Worm (Caenorhabditis elegans) whole organism, L1 larva: ENCODE results near the gene nadk-2.
A peak's percentile ranks its signal among the peaks of the same experiment; 100 is the strongest.

ENCODE experiments used
- C04F5.9 ChIP-seq: sonication (generic microtip); optimal IDR thresholded peaks from 2 replicates; lab custom pipeline; 2016; ENCODE audit warnings: missing genetic modification characterization, missing compliant biosample characterization
- Y116A8C.19 ChIP-seq: sonication (generic microtip); optimal IDR thresholded peaks from 2 replicates; lab custom pipeline; 2016; ENCODE audit warnings: missing compliant biosample characterization, missing genetic modification characterization, borderline replicate concordance
- dsc-1 ChIP-seq: sonication (generic microtip); optimal IDR thresholded peaks from 2 replicates; lab custom pipeline; 2016; ENCODE audit warnings: mild to moderate bottlenecking, missing genetic modification characterization, missing compliant biosample characterization
- efl-1 ChIP-seq, 4 experiments: fragments of 150-350 bp; optimal IDR thresholded peaks in 3 of 4; peaks in 1 of 4; 1 replicate in 1 of 4; 2 replicates in 3 of 4; lab custom pipeline; 2014; ENCODE audit warnings: missing biosample characterization in 2 of 4, missing genetic modification characterization in 2 of 4, missing genetic modification reagents in 2 of 4
- egl-27 ChIP-seq, 2 experiments: fragments of 150-350 bp in 1 of 2; sonication (generic microtip); optimal IDR thresholded peaks; 3 replicates each; lab custom pipeline; 2017 to 2018; ENCODE audit warnings: missing biosample characterization in 2 of 2, missing genetic modification characterization in 2 of 2, missing genetic modification reagents in 2 of 2
- elt-2 ChIP-seq: sonication (generic microtip); optimal IDR thresholded peaks from 2 replicates; lab custom pipeline; 2016; ENCODE audit warnings: missing genetic modification characterization, mild to moderate bottlenecking, inconsistent platforms, missing compliant biosample characterization, missing genetic modification reagents
- fos-1 ChIP-seq: fragments of 150-350 bp; optimal IDR thresholded peaks from 2 replicates; lab custom pipeline; 2014; ENCODE audit warnings: missing biosample characterization, missing genetic modification characterization
- hlh-17 ChIP-seq: fragments of 200-800 bp; sonication (Bioruptor generic); optimal IDR thresholded peaks from 2 replicates; lab custom pipeline; 2018; ENCODE audit warnings: missing genetic modification characterization, mild to moderate bottlenecking, missing compliant biosample characterization, moderate library complexity, borderline replicate concordance
- irx-1 ChIP-seq: sonication (generic microtip); optimal IDR thresholded peaks from 2 replicates; lab custom pipeline; 2016; ENCODE audit warnings: missing genetic modification characterization, missing compliant biosample characterization
- jun-1 ChIP-seq: fragments of 150-350 bp; optimal IDR thresholded peaks from 2 replicates; lab custom pipeline; 2014; ENCODE audit warnings: missing biosample characterization, missing genetic modification reagents, missing genetic modification characterization
- lin-14 ChIP-seq: fragments of 200-800 bp; sonication (Bioruptor generic); optimal IDR thresholded peaks from 2 replicates; lab custom pipeline; 2018; ENCODE audit warnings: mild to moderate bottlenecking, missing genetic modification characterization, moderate library complexity, missing compliant biosample characterization
- lsy-2 ChIP-seq, 2 experiments: fragments of 150-350 bp; optimal IDR thresholded peaks; 2 replicates each; lab custom pipeline; 2014; ENCODE audit warnings: missing biosample characterization in 2 of 2, missing genetic modification characterization in 2 of 2
- mab-9 ChIP-seq: fragments of 200-800 bp; sonication (Bioruptor generic); IDR thresholded peaks from 2 replicates; pipeline ENCODE4 v1.3.6; 2022; ENCODE audit warnings: missing genetic modification reagents, missing genetic modification characterization, missing compliant biosample characterization
- mep-1 ChIP-seq: fragments of 150-350 bp; optimal IDR thresholded peaks from 2 replicates; lab custom pipeline; 2014; ENCODE audit warnings: missing biosample characterization, missing genetic modification characterization
- nhr-11 ChIP-seq: fragments of 150-350 bp; optimal IDR thresholded peaks from 2 replicates; lab custom pipeline; 2014; ENCODE audit warnings: missing biosample characterization, missing genetic modification characterization
- nhr-20 ChIP-seq: sonication (generic microtip); optimal IDR thresholded peaks from 2 replicates; lab custom pipeline; 2016; ENCODE audit warnings: mild to moderate bottlenecking, missing genetic modification characterization, missing compliant biosample characterization
- nhr-77 ChIP-seq: fragments of 150-350 bp; optimal IDR thresholded peaks from 2 replicates; lab custom pipeline; 2014; ENCODE audit warnings: missing biosample characterization, missing genetic modification characterization
- pag-3 ChIP-seq: sonication (generic microtip); optimal IDR thresholded peaks from 2 replicates; lab custom pipeline; 2017; ENCODE audit warnings: missing genetic modification characterization, mild to moderate bottlenecking, missing compliant biosample characterization, antibody characterized with exemption, borderline replicate concordance; ENCODE audit not compliant: insufficient read depth
- pqm-1 ChIP-seq: sonication (generic microtip); optimal IDR thresholded peaks from 3 replicates; lab custom pipeline; 2017; ENCODE audit warnings: missing biosample characterization, missing genetic modification characterization
- rnt-1 ChIP-seq: sonication (generic microtip); optimal IDR thresholded peaks from 2 replicates; lab custom pipeline; 2016; ENCODE audit warnings: mild to moderate bottlenecking, missing genetic modification characterization, moderate library complexity, missing compliant biosample characterization
- swsn-7 ChIP-seq: sonication (generic microtip); optimal IDR thresholded peaks from 2 replicates; lab custom pipeline; 2016; ENCODE audit warnings: missing genetic modification characterization, missing compliant biosample characterization
- unc-86 ChIP-seq: sonication (generic microtip); optimal IDR thresholded peaks from 2 replicates; lab custom pipeline; 2016; ENCODE audit warnings: missing genetic modification characterization, missing compliant biosample characterization
- xbp-1 ChIP-seq: sonication (generic microtip); optimal IDR thresholded peaks from 2 replicates; lab custom pipeline; 2016; ENCODE audit warnings: missing genetic modification characterization, missing compliant biosample characterization
- zip-4 ChIP-seq: fragments of 200-800 bp; sonication (Bioruptor generic); optimal IDR thresholded peaks from 2 replicates; lab custom pipeline; 2018; ENCODE audit warnings: mild to moderate bottlenecking, missing genetic modification characterization, moderate library complexity, missing compliant biosample characterization
- ztf-4 ChIP-seq: fragments of 150-350 bp; optimal IDR thresholded peaks from 2 replicates; lab custom pipeline; 2014; ENCODE audit warnings: missing biosample characterization, missing genetic modification characterization

Gene nadk-2

ce11 chrII:12107840-12108239 lies 58.5 kb downstream of the nadk-2 start, which contains the start of gene Y17G7B.18 (continued):
- peak; percentile 79 for TF ChIP-seq rnt-1 (tag; lab: Kevin White, UChicago)
- peak; percentile 53 for TF ChIP-seq fos-1 (tag; lab: Kevin White, UChicago)
- TF ChIP-seq egl-27 (tag; optimal IDR thresholded peaks at IDR 0.05; lab: Kevin White, UChicago), result no peak
- TF ChIP-seq elt-2 (tag; lab: Kevin White, UChicago), result no peak
- TF ChIP-seq swsn-7 (tag; lab: Kevin White, UChicago), result peak; percentile 75
- peak; percentile 24 for TF ChIP-seq nhr-77 (tag; lab: Kevin White, UChicago)
- peak; percentile 64 for TF ChIP-seq irx-1 (tag; lab: Kevin White, UChicago)
- TF ChIP-seq lsy-2 (tag; optimal IDR thresholded peaks at IDR 0.05; lab: Kevin White, UChicago), result peak; percentile 76 to 88
- peak; percentile 70 for TF ChIP-seq mab-9 (GFP tag; lab: Robert Waterston, UW)
- peak; percentile 35 for TF ChIP-seq jun-1
- TF ChIP-seq C04F5.9 (tag; lab: Kevin White, UChicago), result no peak
- peak; percentile 62 for TF ChIP-seq nhr-20 (tag; lab: Kevin White, UChicago)
- peak; percentile 23 for TF ChIP-seq zip-4 (GFP tag; lab: Kevin White, UChicago)
- peak; percentile 91 to 97 for TF ChIP-seq efl-1 (optimal IDR thresholded peaks at IDR 0.05; lab: Kevin White, UChicago)
- peak; percentile 98 to 100 for TF ChIP-seq efl-1 (GFP tag; optimal IDR thresholded peaks at IDR 0.05 in 1 of 2; lab: Kevin White, UChicago)
- TF ChIP-seq mep-1 (tag; lab: Kevin White, UChicago), result peak; percentile 91
- no peak for TF ChIP-seq pqm-1 (tag; lab: Kevin White, UChicago)
- no peak for TF ChIP-seq hlh-17
- TF ChIP-seq Y116A8C.19, result no peak
- peak; percentile 72 for TF ChIP-seq dsc-1 (tag; lab: Kevin White, UChicago)
- TF ChIP-seq pag-3, result no peak
- no peak for TF ChIP-seq nhr-11 (tag; lab: Kevin White, UChicago)
- TF ChIP-seq ztf-4 (tag; lab: Kevin White, UChicago), result no peak
- peak; percentile 71 for TF ChIP-seq lin-14 (GFP tag; lab: Kevin White, UChicago)
- peak; percentile 70 for TF ChIP-seq xbp-1 (tag; lab: Kevin White, UChicago)

ce11 chrII:12108843-12109242 lies 59.5 kb downstream of the nadk-2 start:
- TF ChIP-seq unc-86 (tag; lab: Kevin White, UChicago), result no peak
- TF ChIP-seq jun-1, result no peak
